Worm (Caenorhabditis elegans): Measurements from ENCODE around the gene npr-43.

The npr-43 gene

ce11 chrV:14409905-14410304, 31.0 kb upstream of the npr-43 start:
- TF ChIP-seq ceh-79 (tag; optimal IDR thresholded peaks at IDR 0.05): no peak
- TF ChIP-seq cebp-2 (GFP tag; IDR thresholded peaks at IDR 0.05): 0 out of 2 replicates have a peak, but pooled peaks have one; percentile 13
- TF ChIP-seq snpc-4 (GFP tag; optimal IDR thresholded peaks at IDR 0.05): no peak
- TF ChIP-seq snpc-4 (tag; optimal IDR thresholded peaks at IDR 0.05): peak in 2 of 4 experiments; percentile 85
- no peak for TF ChIP-seq lsl-1 (GFP tag; optimal IDR thresholded peaks at IDR 0.05)
- no peak for TF ChIP-seq ztf-3 (GFP tag; optimal IDR thresholded peaks at IDR 0.05)
- TF ChIP-seq nhr-27 (tag; optimal IDR thresholded peaks at IDR 0.05): no peak
- TF ChIP-seq hlh-26 (GFP tag; conservative IDR thresholded peaks at IDR 0.05): no peak
- TF ChIP-seq cebp-1 (GFP tag; IDR thresholded peaks at IDR 0.05): no peak
- TF ChIP-seq cebp-1 (tag; optimal IDR thresholded peaks at IDR 0.05): peak; percentile 87
- no peak for TF ChIP-seq ztf-26 (tag; optimal IDR thresholded peaks at IDR 0.05)

DNA sequence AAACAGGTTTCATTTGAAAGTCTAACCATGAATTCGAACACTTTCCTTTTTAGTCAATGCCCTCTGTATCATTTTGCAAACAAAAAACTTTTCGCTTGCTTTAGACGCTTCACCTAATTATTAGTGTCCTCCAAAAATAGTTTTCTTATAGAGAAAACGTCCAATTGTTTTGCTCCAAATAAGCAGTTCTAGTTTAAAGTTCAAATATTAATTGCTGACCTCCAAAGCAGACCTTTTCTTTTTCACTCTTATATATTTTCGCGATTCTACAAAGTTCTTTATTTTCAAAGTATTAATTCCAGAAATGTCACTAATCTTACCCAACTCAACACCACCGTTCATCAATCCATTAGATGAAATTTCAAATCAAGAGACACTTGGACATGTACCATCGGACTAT, 29.9 kb upstream of the npr-43 start, which contains the start of gene gnrr-2:
Gene gnrr-2 (plus strand): TSS at position 301 of the 400 bp plus-strand sequence.
- no peak for TF ChIP-seq akir-1 (GFP tag; optimal IDR thresholded peaks at IDR 0.05)
- no peak for TF ChIP-seq lin-35 (GFP tag; optimal IDR thresholded peaks at IDR 0.05)
- TF ChIP-seq tbx-9 (tag; optimal IDR thresholded peaks at IDR 0.05; ENCODE audit: borderline replicate concordance): no peak
- TF ChIP-seq bed-1 (GFP tag; IDR thresholded peaks at IDR 0.05): no peak
- TF ChIP-seq sdz-38 (tag; optimal IDR thresholded peaks at IDR 0.05): no peak
- TF ChIP-seq F10E7.11 (tag; optimal IDR thresholded peaks at IDR 0.05): no peak
- no peak for TF ChIP-seq madf-8 (GFP tag; conservative IDR thresholded peaks at IDR 0.05)
- no peak for TF ChIP-seq lin-54 (GFP tag; optimal IDR thresholded peaks at IDR 0.05)
- no peak for TF ChIP-seq Y95B8A.8 (GFP tag; IDR thresholded peaks at IDR 0.05)
- no peak for TF ChIP-seq D2030.7 (GFP tag; IDR thresholded peaks at IDR 0.05)
- TF ChIP-seq F39B2.1 (GFP tag; IDR thresholded peaks at IDR 0.05): no peak
- no peak for TF ChIP-seq ceh-58 (GFP tag; IDR thresholded peaks at IDR 0.05)

DNA sequence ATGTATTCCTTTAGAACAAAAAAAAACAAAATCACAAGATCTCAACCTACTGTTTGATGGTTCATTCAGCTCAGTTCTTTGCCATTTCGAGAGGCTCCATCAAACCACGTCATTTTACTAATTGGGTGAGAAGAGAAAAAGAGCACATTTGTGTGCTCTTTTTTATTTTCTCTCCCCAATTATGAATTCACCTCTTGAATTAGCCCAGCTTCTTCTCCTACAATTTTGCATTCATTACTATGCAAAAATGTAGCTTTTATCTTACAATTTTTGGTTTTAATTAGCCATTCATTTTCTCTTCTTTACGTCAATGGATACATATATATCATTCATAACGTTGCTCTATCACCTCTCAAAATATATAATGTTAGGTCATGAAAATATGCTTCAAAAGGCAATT, 26.8 kb upstream of the npr-43 start:
- no peak for TF ChIP-seq lsy-27 (tag; optimal IDR thresholded peaks at IDR 0.05; ENCODE audit: borderline replicate concordance, insufficient read depth)
- TF ChIP-seq F52B5.7 (tag; optimal IDR thresholded peaks at IDR 0.05): no peak
- no peak for TF ChIP-seq F23B12.7 (tag; optimal IDR thresholded peaks at IDR 0.05; ENCODE audit: insufficient read depth)

- TF ChIP-seq snpc-1.1 (tag; optimal IDR thresholded peaks at IDR 0.05; ENCODE audit: insufficient read depth) (peak; percentile 83), attf-3 (GFP tag; conservative IDR thresholded peaks at IDR 0.05) (no peak), athp-1 (tag; optimal IDR thresholded peaks at IDR 0.05) (no peak), nhr-27 (tag; optimal IDR thresholded peaks at IDR 0.05) (no peak), dpl-1 (GFP tag; optimal IDR thresholded peaks at IDR 0.05) (no peak), dpff-1 (tag; optimal IDR thresholded peaks at IDR 0.05) (no peak), F37B4.10 (GFP tag; IDR thresholded peaks at IDR 0.05) (0 out of 2 replicates have a peak, but pooled peaks have one; percentile 79), T07F8.4 (tag; optimal IDR thresholded peaks at IDR 0.05) (no peak), ztf-22 (GFP tag; optimal IDR thresholded peaks at IDR 0.05) (no peak), snpc-3.4 (tag; optimal IDR thresholded peaks at IDR 0.05) (peak; percentile 50), T26A5.8 (tag; optimal IDR thresholded peaks at IDR 0.05) (no peak), lin-26 (GFP tag; IDR thresholded peaks at IDR 0.05) (no peak), him-1 (tag; optimal IDR thresholded peaks at IDR 0.05) (peak; percentile 27), snpc-4 (GFP tag; optimal IDR thresholded peaks at IDR 0.05) (peak; percentile 80), snpc-4 (tag; optimal IDR thresholded peaks at IDR 0.05) (peak in 3 of 4 experiments; percentile 84 to 96 (median 93)), ztf-6 (GFP tag; IDR thresholded peaks at IDR 0.05) (no peak), nhr-179 (tag; optimal IDR thresholded peaks at IDR 0.05) (no peak), pbrm-1 (GFP tag; IDR thresholded peaks at IDR 0.05) (peak; percentile 54; the same call in 1 of the 2 replicates), B0336.3 (GFP tag; IDR thresholded peaks at IDR 0.05) (no peak)
Measured at ce11 chrV:14396123-14396669, 17.3 kb upstream of the npr-43 start.

Data from whole organism, young adult.